Fruit fly (Drosophila melanogaster) whole organism, embryonic: Measurements from ENCODE around the gene CG14511.

Experiments
- ATbp ChIP-seq: fragments of 200-800 bp; sonication (Bioruptor generic); optimal IDR thresholded peaks from 2 replicates; lab custom pipeline; 2017; ENCODE audit warnings: missing biosample characterization, mild to moderate bottlenecking, missing genetic modification characterization, missing genetic modification reagents
- CG10565 ChIP-seq: fragments of 200-800 bp; sonication (Bioruptor generic); optimal IDR thresholded peaks from 3 replicates; lab custom pipeline; 2016; ENCODE audit warnings: missing biosample characterization, mild to moderate bottlenecking, missing genetic modification characterization
- CG12299 ChIP-seq: fragments of 200-800 bp; sonication (Bioruptor generic); optimal IDR thresholded peaks from 2 replicates; lab custom pipeline; 2018; ENCODE audit warnings: missing biosample characterization, mild to moderate bottlenecking, missing genetic modification characterization
- CG13624 ChIP-seq: fragments of 200-800 bp; sonication (Bioruptor generic); optimal IDR thresholded peaks from 2 replicates; lab custom pipeline; 2016; ENCODE audit warnings: missing biosample characterization, missing genetic modification characterization
- Dfd ChIP-seq, 2 experiments: fragments of >200 bp; optimal IDR thresholded peaks; 2 replicates each; lab custom pipeline; 2017; ENCODE audit warnings: missing biosample characterization in 2 of 2, missing genetic modification characterization in 2 of 2
- Hr39 ChIP-seq: fragments of >200 bp; optimal IDR thresholded peaks from 2 replicates; lab custom pipeline; 2017
- Hr78 ChIP-seq, 2 experiments: fragments of 200-800 bp in 1 of 2; fragments of >200 bp in 1 of 2; sonication (Bioruptor generic) in 1 of 2; optimal IDR thresholded peaks; 2 replicates each; lab custom pipeline; 2017 to 2019; ENCODE audit warnings: missing biosample characterization in 2 of 2, missing genetic modification characterization in 2 of 2, mild to moderate bottlenecking in 1 of 2, moderate library complexity in 1 of 2
- yki ChIP-seq: fragments of >200 bp; optimal IDR thresholded peaks from 3 replicates; lab custom pipeline; 2018

DNA sequence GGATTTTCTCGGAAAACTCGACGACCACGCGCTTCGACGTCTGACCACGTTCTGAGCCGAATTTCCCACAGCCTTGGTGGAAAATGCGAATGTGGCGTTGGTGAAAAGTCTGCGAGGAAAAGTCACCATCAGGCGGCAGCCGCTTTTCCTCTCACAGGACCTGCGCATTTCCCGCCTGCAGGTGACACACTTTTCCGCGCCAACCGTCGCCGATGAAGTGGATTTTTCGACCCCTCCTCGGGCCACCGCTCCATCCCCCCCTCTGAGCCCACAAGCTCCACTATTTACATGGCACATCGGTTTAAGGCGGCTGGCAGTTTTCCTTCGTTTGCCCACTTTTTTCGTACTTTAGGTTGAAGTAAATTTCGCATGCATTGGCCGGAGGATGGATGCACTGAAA is 48.3 kb upstream of the CG14511 start, which contains the start of gene jus:
- TF ChIP-seq yki (lab: Kevin White, UChicago) (no peak), CG10565 (GFP tag; lab: Kevin White, UChicago) (no peak), ATbp (GFP tag; lab: Kevin White, UChicago) (no peak), CG12299 (tag; lab: Kevin White, UChicago) (no peak), Hr39 (lab: Kevin White, UChicago) (no peak), Hr78 (GFP tag; optimal IDR thresholded peaks at IDR 0.05; lab: Kevin White, UChicago) (no peak), CG13624 (GFP tag; lab: Kevin White, UChicago) (no peak), Dfd (GFP tag; optimal IDR thresholded peaks at IDR 0.05; lab: Kevin White, UChicago) (no peak)
